Fruit fly (Drosophila melanogaster) ovary, adult (tissue): ENCODE data around the gene Fancl.

ENCODE experiments used
- CG17801 ChIP-seq: fragments of 200-800 bp; optimal IDR thresholded peaks from 2 replicates; lab custom pipeline; 2019; ENCODE audit warnings: missing biosample characterization, mild to moderate bottlenecking, missing genetic modification characterization, moderate library complexity; ENCODE audit not compliant: partially characterized antibody

The Fancl gene

DNA sequence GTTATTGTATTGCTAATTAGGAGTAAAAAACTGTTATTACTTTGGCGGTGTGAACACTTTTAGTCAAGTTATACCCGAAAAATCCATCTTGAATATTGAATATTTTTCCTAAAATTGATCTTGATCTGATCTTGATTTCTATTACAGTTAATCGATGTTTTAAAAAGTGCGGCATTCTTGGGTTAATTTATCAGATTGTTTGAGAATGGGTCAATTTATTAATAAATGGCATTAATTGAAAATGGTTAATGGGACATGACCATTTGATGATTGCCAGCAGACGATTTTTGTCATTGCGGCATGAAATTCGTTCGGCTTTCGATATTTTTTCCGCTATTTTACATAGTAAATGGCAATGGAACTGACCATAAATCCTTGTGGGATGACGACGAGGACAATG is 11.0 kb upstream of the Fancl start, which contains the start of gene CG33631:
Gene CG33631, plus strand, starts transcription at position 301 of the 400 bp plus-strand sequence.
- TF ChIP-seq CG17801 (GFP tag; lab: Kevin White, UChicago), result no peak

dm6 chr3R:10062324-10062723 is 9.7 kb upstream of the Fancl start, which contains the start of gene CG33630:
Gene CG33630 (plus strand): TSS chr3R:10062624.
- TF ChIP-seq CG17801 (GFP tag; lab: Kevin White, UChicago), result no peak

- TF ChIP-seq CG17801 (GFP tag; lab: Kevin White, UChicago), result no peak
These were observed 7.3 kb upstream of the Fancl start, which contains the start of gene Npc2c for dm6 chr3R:10059952-10060351. Gene Npc2c (plus strand): TSS chr3R:10060252.

DNA sequence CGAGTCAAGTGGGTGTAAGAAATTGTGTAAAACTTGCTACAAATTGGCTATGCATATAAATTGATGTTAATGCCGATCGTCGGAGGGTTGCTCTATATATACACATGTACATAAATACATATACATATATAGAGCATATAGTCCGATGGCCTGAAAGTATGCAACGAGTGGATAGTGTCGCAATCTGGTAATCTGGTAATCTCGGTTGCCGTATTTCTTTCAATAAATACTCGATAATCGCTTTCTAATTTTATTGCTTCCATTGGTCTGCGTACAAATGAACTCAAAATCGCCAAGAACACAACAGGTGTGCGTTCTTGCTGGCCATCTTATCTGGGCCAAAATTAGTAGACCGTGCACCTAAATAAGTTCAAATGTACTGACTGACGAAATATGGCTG is 6.7 kb upstream of the Fancl start:
- no peak for TF ChIP-seq CG17801 (GFP tag; lab: Kevin White, UChicago)

- no peak for TF ChIP-seq CG17801 (GFP tag; lab: Kevin White, UChicago)
These were observed 4.0 kb upstream of the Fancl start for dm6 chr3R:10056647-10057046.

- TF ChIP-seq CG17801 (GFP tag; lab: Kevin White, UChicago), result no peak
These were observed 3.3 kb upstream of the Fancl start, which contains the start of gene Npc2d for dm6 chr3R:10055951-10056350. Gene Npc2d (minus strand): TSS chr3R:10056083.

DNA sequence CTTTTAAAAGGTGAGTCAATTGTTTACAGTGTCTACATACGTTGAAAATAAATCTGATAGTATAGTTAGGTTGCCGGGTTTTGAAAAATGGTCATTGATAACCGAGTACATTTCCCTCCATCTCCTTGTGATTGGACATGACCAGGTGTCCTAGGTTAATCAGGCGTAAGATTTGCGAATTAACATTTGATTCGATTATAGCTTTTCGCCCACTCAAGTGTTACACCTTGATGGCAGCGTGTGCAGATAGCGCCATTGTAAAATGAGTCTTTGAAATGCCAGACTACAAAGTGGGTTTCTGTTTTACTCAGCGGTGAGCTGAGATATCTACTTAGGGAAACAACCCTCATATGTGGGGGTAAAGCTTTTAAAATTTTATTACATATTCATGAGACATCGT is 2.3 kb upstream of the Fancl start:
- no peak for TF ChIP-seq CG17801 (GFP tag; lab: Kevin White, UChicago)

- peak; percentile 45 for TF ChIP-seq CG17801 (GFP tag; lab: Kevin White, UChicago)
These were observed 1.8 kb upstream of the Fancl start for dm6 chr3R:10054278-10054975.

- no peak for TF ChIP-seq CG17801 (GFP tag; lab: Kevin White, UChicago)
These were observed 890 bp upstream of the Fancl start for dm6 chr3R:10053559-10053958.

DNA sequence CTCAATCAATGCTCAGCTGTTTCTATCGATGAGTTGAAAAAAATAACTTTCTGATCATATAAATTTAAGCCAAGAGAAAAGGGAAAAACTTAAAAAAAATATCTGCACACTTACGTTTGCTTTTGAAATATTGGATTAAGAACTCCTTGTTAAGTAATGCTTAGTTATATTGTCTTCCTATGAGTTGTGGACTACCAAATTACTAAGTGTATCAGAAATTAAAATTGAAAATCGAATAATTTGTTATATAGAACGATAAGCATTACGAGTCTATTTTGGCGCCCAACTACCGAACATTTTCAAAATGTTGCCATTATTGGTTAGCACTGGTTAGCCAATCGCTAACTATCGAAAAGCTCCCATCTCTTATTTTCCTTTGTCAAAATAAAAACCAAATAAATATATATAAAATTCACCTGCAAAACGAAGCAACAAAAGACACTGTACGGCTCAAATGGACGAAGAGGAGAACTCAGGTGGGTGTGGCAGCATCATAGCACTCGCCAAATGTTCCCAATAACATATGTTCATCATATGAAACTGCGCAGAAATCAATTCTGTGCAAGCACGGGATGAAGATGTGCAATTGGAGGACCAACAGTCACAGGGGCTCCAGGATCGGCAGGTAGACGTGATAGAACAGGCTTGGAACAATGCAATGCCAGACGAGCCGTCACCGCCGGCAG is 3.7 kb downstream of the Fancl start, which contains the start of gene ohgt:
Gene ohgt, plus strand, starts transcription at position 358 of the 686 bp plus-strand sequence.
- peak; percentile 8 for TF ChIP-seq CG17801 (GFP tag; lab: Kevin White, UChicago)

DNA sequence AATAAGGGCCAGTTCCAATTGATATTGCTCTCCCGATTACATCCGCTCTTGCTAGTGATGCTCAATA is 4.1 kb downstream of the Fancl start, which contains the start of gene CG12811:
Gene CG12811, minus strand, starts transcription at position 23 of the 67 bp plus-strand sequence.
- no peak for TF ChIP-seq CG17801 (GFP tag; lab: Kevin White, UChicago)

- no peak for TF ChIP-seq CG17801 (GFP tag; lab: Kevin White, UChicago)
These were observed 4.5 kb downstream of the Fancl start for dm6 chr3R:10048035-10048774.

- peak; percentile 40 for TF ChIP-seq CG17801 (GFP tag; lab: Kevin White, UChicago)
These were observed 7.3 kb downstream of the Fancl start, which contains the start of the genes CG11722 and mtTFB2 for dm6 chr3R:10045343-10045742. Gene CG11722 (minus strand): TSS chr3R:10045542. Gene mtTFB2 (plus strand): TSS chr3R:10045574.

- TF ChIP-seq CG17801 (GFP tag; lab: Kevin White, UChicago), result peak; percentile 87
These were observed 9.9 kb downstream of the Fancl start, which contains the start of the genes Mical and CG3909 for dm6 chr3R:10042664-10043372. Gene Mical (minus strand): TSS chr3R:10042895. Gene CG3909 (plus strand): TSS chr3R:10043270.
